Fruit fly (Drosophila melanogaster): Measurements from ENCODE around the gene Dhod.

Dhod gene

DNA sequence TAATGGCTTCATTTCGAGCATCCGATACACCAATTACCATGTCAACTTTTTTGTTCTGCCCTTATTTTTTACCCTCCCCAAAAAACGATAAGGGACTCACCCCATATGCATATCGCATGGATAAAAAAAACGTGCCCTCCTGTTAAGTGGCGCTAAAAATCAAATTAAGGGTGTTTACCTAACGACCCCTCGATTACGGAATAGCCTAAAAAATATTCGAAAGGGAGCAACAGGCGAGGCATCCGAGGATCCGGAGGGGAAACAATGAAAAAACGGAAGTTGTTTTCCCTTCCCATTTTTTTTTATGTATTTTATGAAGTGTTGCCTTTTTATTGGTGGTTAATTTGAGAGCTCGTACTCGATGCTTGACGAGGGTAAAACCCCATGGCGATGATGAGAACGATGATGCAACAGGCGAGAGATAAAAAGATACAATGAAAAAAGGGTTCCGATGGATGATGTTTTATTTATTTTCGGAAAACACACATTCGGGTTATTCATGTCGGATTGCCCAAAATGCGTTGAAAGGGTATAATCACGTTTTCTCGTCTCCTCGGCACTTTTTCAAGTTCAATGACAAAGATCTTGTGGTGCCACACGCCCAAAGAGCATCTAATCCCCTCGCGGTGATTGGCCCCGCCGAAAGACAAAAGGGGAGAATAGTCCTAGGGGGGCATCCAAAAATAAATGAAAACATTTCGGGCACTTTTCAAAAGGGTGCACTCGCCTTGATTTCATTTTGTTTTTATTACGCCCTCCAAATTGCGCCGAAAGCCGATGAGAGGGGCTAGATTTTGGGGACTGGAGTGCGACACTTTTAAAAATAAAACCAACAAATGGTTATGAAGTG, 31.8 kb upstream of the Dhod start, which contains the start of gene CG44227:
CG44227 (minus strand) TSS at position 849 of the 850 bp plus-strand sequence.
- TF ChIP-seq CG6276 (GFP tag; optimal IDR thresholded peaks at IDR 0.05) (no peak), Sox14 (GFP tag; optimal IDR thresholded peaks at IDR 0.05) (no peak), CG15336 (GFP tag; IDR thresholded peaks at IDR 0.05) (no peak), fkh (GFP tag; optimal IDR thresholded peaks at IDR 0.05) (no peak), CG1621 (tag; optimal IDR thresholded peaks at IDR 0.05) (no peak), net (GFP tag; optimal IDR thresholded peaks at IDR 0.05) (no peak)

DNA sequence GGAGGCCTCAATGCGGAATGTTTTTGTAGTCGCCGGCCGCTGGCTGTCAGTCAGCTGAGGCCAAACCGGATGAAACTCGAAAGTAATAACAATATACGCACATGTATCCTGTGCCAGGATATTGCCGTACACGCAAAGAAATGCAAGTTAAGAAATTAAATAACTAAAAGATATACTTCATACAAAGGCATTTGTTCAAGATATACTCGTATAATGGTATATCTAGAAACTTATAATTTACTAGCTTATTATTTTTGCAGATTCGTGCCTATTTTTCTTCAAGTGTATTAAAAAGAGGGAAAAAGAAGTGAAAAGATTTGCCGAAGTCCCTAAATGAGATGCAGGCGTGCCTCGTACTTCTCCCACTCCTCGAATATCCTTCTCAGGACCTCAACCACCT, 30.6 kb upstream of the Dhod start:
- TF ChIP-seq fd59A (GFP tag; optimal IDR thresholded peaks at IDR 0.05) (no peak), Sox14 (GFP tag; optimal IDR thresholded peaks at IDR 0.05) (no peak), CG7368 (GFP tag; optimal IDR thresholded peaks at IDR 0.05) (no peak), CG31627 (GFP tag; optimal IDR thresholded peaks at IDR 0.05) (no peak), CG6792 (GFP tag; optimal IDR thresholded peaks at IDR 0.05) (no peak), CG1621 (tag; optimal IDR thresholded peaks at IDR 0.05) (no peak), CG32006 (GFP tag; optimal IDR thresholded peaks at IDR 0.05) (no peak), achi (GFP tag; optimal IDR thresholded peaks at IDR 0.05) (no peak), vri (GFP tag; optimal IDR thresholded peaks at IDR 0.05) (no peak), CG10669 (GFP tag; optimal IDR thresholded peaks at IDR 0.05) (no peak), fd85E (GFP tag; optimal IDR thresholded peaks at IDR 0.05) (no peak), topi (GFP tag; optimal IDR thresholded peaks at IDR 0.05) (no peak)

DNA sequence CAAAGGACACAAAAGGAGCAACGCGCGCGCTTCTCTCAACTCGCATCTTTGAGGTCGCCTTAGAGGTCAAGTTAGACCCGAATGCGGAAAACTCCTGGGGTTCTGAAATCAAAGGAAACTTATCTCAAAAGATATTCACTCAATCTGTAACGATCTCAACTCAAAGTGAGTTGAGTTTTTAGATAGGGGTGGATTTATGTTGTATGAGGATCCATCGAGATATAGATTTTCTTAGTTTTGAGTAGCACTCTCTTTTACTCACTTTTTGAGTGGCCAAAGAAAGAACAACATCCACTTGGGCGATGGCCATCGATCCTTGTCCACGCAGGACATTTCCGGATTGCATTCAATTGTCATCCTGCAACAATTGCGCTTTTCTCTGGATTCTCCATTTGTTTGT, 27.9 kb upstream of the Dhod start:
- TF ChIP-seq fkh (GFP tag; optimal IDR thresholded peaks at IDR 0.05), result no peak
- TF ChIP-seq Eip78C (GFP tag), result no peak
- TF ChIP-seq CG31627 (GFP tag; optimal IDR thresholded peaks at IDR 0.05), result no peak
- TF ChIP-seq CG8632 (GFP tag; optimal IDR thresholded peaks at IDR 0.05), result no peak
- TF ChIP-seq lz (GFP tag; optimal IDR thresholded peaks at IDR 0.05), result no peak
- no peak for TF ChIP-seq Ets96B (tag; optimal IDR thresholded peaks at IDR 0.05)
- no peak for TF ChIP-seq Sox15 (GFP tag; optimal IDR thresholded peaks at IDR 0.05)
- no peak for TF ChIP-seq CG1621 (tag; optimal IDR thresholded peaks at IDR 0.05)
- TF ChIP-seq OdsH (GFP tag; optimal IDR thresholded peaks at IDR 0.05), result no peak
- no peak for TF ChIP-seq Sox102F (GFP tag; optimal IDR thresholded peaks at IDR 0.05)
- TF ChIP-seq CG11294 (GFP tag; IDR thresholded peaks at IDR 0.05), result no peak
- no peak for TF ChIP-seq net (GFP tag; optimal IDR thresholded peaks at IDR 0.05)
- TF ChIP-seq Ets21C (GFP tag; optimal IDR thresholded peaks at IDR 0.05), result no peak
- TF ChIP-seq vri (GFP tag; optimal IDR thresholded peaks at IDR 0.05), result no peak
- no peak for TF ChIP-seq CG11762 (GFP tag; optimal IDR thresholded peaks at IDR 0.05; ENCODE audit: insufficient read depth)

DNA sequence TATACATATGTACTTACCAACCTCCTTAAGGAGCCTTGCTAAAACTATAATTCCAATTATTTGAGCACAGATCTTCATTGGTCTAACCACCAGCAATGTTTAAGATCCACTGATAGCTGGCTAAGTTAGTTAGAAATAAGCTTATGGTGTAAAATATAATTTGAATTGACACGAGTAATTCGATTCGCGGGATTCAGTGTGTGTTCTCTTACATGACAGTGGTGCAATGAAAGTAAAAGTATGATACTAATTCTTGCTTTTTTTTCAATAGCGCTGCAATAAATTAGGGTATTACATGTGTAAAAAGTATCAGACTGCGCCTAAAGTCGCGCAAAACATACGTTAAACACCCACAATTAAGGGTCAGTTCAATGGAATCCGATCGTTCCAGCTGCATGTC, 27.2 kb upstream of the Dhod start, which contains the start of gene CG33325:
CG33325 (minus strand) TSS at position 101 of the 400 bp plus-strand sequence.
- TF ChIP-seq CG15336 (GFP tag; IDR thresholded peaks at IDR 0.05) (no peak), Ets21C (GFP tag; optimal IDR thresholded peaks at IDR 0.05) (no peak), fkh (GFP tag; optimal IDR thresholded peaks at IDR 0.05) (no peak), achi (GFP tag; optimal IDR thresholded peaks at IDR 0.05) (no peak), svp (GFP tag) (no peak), Met (GFP tag; optimal IDR thresholded peaks at IDR 0.05) (no peak), Sox102F (GFP tag; optimal IDR thresholded peaks at IDR 0.05) (no peak), CG6276 (GFP tag; optimal IDR thresholded peaks at IDR 0.05) (no peak), Eip75B (GFP tag; optimal IDR thresholded peaks at IDR 0.05) (no peak)

DNA sequence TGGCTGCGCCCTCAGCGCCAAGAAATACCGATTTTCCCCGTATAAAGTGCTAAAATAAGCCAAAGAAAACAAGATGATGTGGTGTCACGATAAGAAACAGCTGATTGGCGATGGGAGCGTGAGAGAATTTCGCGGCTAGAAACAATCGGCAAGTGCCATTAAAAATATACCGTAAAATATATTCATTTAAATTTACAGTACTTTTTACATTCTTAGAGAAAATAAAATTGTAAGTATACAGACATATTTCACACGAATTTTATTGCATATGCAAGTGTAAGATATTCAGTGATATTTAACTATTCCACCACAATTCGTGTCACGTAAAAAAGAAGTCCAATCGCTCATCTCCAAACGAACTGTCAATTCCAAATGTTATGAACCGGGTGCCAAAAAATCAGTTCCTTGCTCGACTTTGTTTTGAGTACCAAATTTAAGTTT, 23.9 kb upstream of the Dhod start, which contains the start of the genes Unc50, CG11755 and CG8043:
Unc50 (minus strand) TSS at position 54 of the 441 bp plus-strand sequence.
CG11755 (plus strand) TSS at position 356 of the 441 bp plus-strand sequence.
CG8043 (plus strand) TSS at position 356 of the 441 bp plus-strand sequence.
- TF ChIP-seq Eip93F (GFP tag; optimal IDR thresholded peaks at IDR 0.05) (peak; percentile 56), Ets21C (GFP tag; optimal IDR thresholded peaks at IDR 0.05) (peak; percentile 76), CG6854 (GFP tag; optimal IDR thresholded peaks at IDR 0.05) (no peak), Eip78C (GFP tag) (no peak), CG8632 (GFP tag; optimal IDR thresholded peaks at IDR 0.05) (peak; percentile 44), CG11762 (GFP tag; optimal IDR thresholded peaks at IDR 0.05; ENCODE audit: insufficient read depth) (peak; percentile 63), CG6276 (GFP tag; optimal IDR thresholded peaks at IDR 0.05) (no peak), eg (GFP tag; IDR thresholded peaks at IDR 0.05) (peak; percentile 52; the same call in 2 of the 3 replicates), CG3919 (GFP tag; optimal IDR thresholded peaks at IDR 0.05) (peak; percentile 74), svp (GFP tag) (peak; percentile 94), acj6 (GFP tag; optimal IDR thresholded peaks at IDR 0.05) (peak; percentile 81), CG34406 (GFP tag; optimal IDR thresholded peaks at IDR 0.05) (peak; percentile 56), Smox (GFP tag; optimal IDR thresholded peaks at IDR 0.05) (peak; percentile 81), vri (GFP tag; optimal IDR thresholded peaks at IDR 0.05) (no peak), net (GFP tag; optimal IDR thresholded peaks at IDR 0.05) (no peak), CG8319 (GFP tag; optimal IDR thresholded peaks at IDR 0.05) (peak; percentile 41), CG10631 (GFP tag; optimal IDR thresholded peaks at IDR 0.05) (peak; percentile 77), CG8119 (GFP tag; IDR thresholded peaks at IDR 0.05) (peak; percentile 51; the same call in 1 of the 3 replicates), cyc (GFP tag; optimal IDR thresholded peaks at IDR 0.05) (peak; percentile 81), CG6792 (GFP tag; optimal IDR thresholded peaks at IDR 0.05) (peak; percentile 57), fd59A (GFP tag; optimal IDR thresholded peaks at IDR 0.05) (peak; percentile 33), Met (GFP tag; optimal IDR thresholded peaks at IDR 0.05) (no peak), Sox14 (GFP tag; optimal IDR thresholded peaks at IDR 0.05) (peak; percentile 83), CG1621 (tag; optimal IDR thresholded peaks at IDR 0.05) (no peak)

Data from whole organism, prepupa.